Fruit fly (Drosophila melanogaster) whole organism, prepupa: ENCODE measurements around the gene Cyp4ae1.

ENCODE experiments used
- Blimp-1 ChIP-seq: fragments of 200-800 bp; sonication (Bioruptor generic); optimal IDR thresholded peaks from 3 replicates; lab custom pipeline; 2017; ENCODE audit warnings: missing biosample characterization, missing genetic modification characterization, mild to moderate bottlenecking, moderate library complexity, missing genetic modification reagents
- CG11294 ChIP-seq: fragments of 200-800 bp; sonication (Bioruptor generic); IDR thresholded peaks from 2 replicates; pipeline ENCODE4 v1.3.6; 2022; ENCODE audit warnings: missing biosample characterization, missing genetic modification characterization
- CG11902 ChIP-seq: fragments of 200-800 bp; sonication (Bioruptor generic); optimal IDR thresholded peaks from 3 replicates; lab custom pipeline; 2016; ENCODE audit warnings: missing biosample characterization, missing genetic modification characterization
- CG15336 ChIP-seq: fragments of 200-800 bp; sonication (Bioruptor generic); IDR thresholded peaks from 2 replicates; pipeline ENCODE4 v1.3.6; 2022; ENCODE audit warnings: missing biosample characterization, missing genetic modification characterization
- CG1621 ChIP-seq: fragments of 200-800 bp; sonication (Bioruptor generic); optimal IDR thresholded peaks from 3 replicates; lab custom pipeline; 2018; ENCODE audit warnings: missing biosample characterization, mild to moderate bottlenecking, missing genetic modification characterization
- CG16779 ChIP-seq: fragments of 200-800 bp; sonication (Bioruptor generic); optimal IDR thresholded peaks from 3 replicates; lab custom pipeline; 2017; ENCODE audit warnings: missing biosample characterization, mild to moderate bottlenecking, missing genetic modification characterization
- CG3032 ChIP-seq: fragments of 200-800 bp; optimal IDR thresholded peaks from 2 replicates; lab custom pipeline; 2019; ENCODE audit warnings: missing biosample characterization, mild to moderate bottlenecking, missing genetic modification characterization, moderate library complexity
- CG31627 ChIP-seq: fragments of 200-800 bp; sonication (Bioruptor generic); optimal IDR thresholded peaks from 3 replicates; lab custom pipeline; 2016; ENCODE audit warnings: missing biosample characterization, missing genetic modification characterization
- CG32006 ChIP-seq: fragments of 200-800 bp; sonication (Bioruptor generic); optimal IDR thresholded peaks from 3 replicates; lab custom pipeline; 2017; ENCODE audit warnings: missing biosample characterization, mild to moderate bottlenecking, missing genetic modification characterization
- CG34406 ChIP-seq: fragments of 200-800 bp; sonication (Bioruptor generic); optimal IDR thresholded peaks from 3 replicates; lab custom pipeline; 2016; ENCODE audit warnings: missing biosample characterization, missing genetic modification characterization
- CG3919 ChIP-seq: fragments of 200-800 bp; sonication (Bioruptor generic); optimal IDR thresholded peaks from 3 replicates; lab custom pipeline; 2016; ENCODE audit warnings: missing biosample characterization, missing genetic modification characterization
- CG6163 ChIP-seq: fragments of 200-800 bp; sonication (Bioruptor generic); IDR thresholded peaks from 3 replicates; pipeline ENCODE4 v1.3.6; 2022; ENCODE audit warnings: missing biosample characterization, missing genetic modification characterization
- CG6276 ChIP-seq: fragments of 200-800 bp; sonication (Bioruptor generic); optimal IDR thresholded peaks from 2 replicates; lab custom pipeline; 2017; ENCODE audit warnings: missing biosample characterization, mild to moderate bottlenecking, missing genetic modification characterization
- CG6854 ChIP-seq: fragments of 200-800 bp; sonication (Bioruptor generic); optimal IDR thresholded peaks from 2 replicates; lab custom pipeline; 2017; ENCODE audit warnings: missing biosample characterization, mild to moderate bottlenecking, missing genetic modification characterization
- CG7368 ChIP-seq: fragments of 200-800 bp; sonication (Bioruptor generic); optimal IDR thresholded peaks from 3 replicates; lab custom pipeline; 2016; ENCODE audit warnings: missing biosample characterization, missing genetic modification characterization
- CG8119 ChIP-seq: fragments of 200-800 bp; sonication (Bioruptor generic); IDR thresholded peaks from 3 replicates; pipeline ENCODE4 v1.3.6; 2022; ENCODE audit warnings: missing biosample characterization, missing genetic modification characterization
- CG8319 ChIP-seq: fragments of 200-800 bp; sonication (Bioruptor generic); optimal IDR thresholded peaks from 3 replicates; lab custom pipeline; 2016; ENCODE audit warnings: missing biosample characterization, missing genetic modification characterization
- Eip75B ChIP-seq: fragments of 200-800 bp; sonication (Bioruptor generic); optimal IDR thresholded peaks from 3 replicates; lab custom pipeline; 2016; ENCODE audit warnings: missing biosample characterization, missing genetic modification characterization
- Eip78C ChIP-seq: fragments of 200-800 bp; sonication (Bioruptor generic); peaks from one replicate; lab custom pipeline; 2016; ENCODE audit warnings: missing biosample characterization, missing genetic modification characterization
- Hr39 ChIP-seq: fragments of 200-800 bp; sonication (Bioruptor generic); optimal IDR thresholded peaks from 2 replicates; lab custom pipeline; 2016; ENCODE audit warnings: missing biosample characterization, missing genetic modification characterization
- Hr4 ChIP-seq: fragments of 200-800 bp; sonication (Bioruptor generic); optimal IDR thresholded peaks from 3 replicates; lab custom pipeline; 2016; ENCODE audit warnings: missing biosample characterization, missing genetic modification characterization
- Met ChIP-seq: fragments of 200-800 bp; sonication (Bioruptor generic); optimal IDR thresholded peaks from 3 replicates; lab custom pipeline; 2016; ENCODE audit warnings: missing biosample characterization, missing genetic modification characterization
- OdsH ChIP-seq: fragments of 200-800 bp; sonication (Bioruptor generic); optimal IDR thresholded peaks from 3 replicates; lab custom pipeline; 2016; ENCODE audit warnings: missing biosample characterization, missing genetic modification characterization
- Smox ChIP-seq: fragments of 200-800 bp; sonication (Bioruptor generic); optimal IDR thresholded peaks from 3 replicates; lab custom pipeline; 2016; ENCODE audit warnings: missing biosample characterization, missing genetic modification characterization
- Sox102F ChIP-seq: fragments of 200-800 bp; sonication (Bioruptor generic); optimal IDR thresholded peaks from 2 replicates; lab custom pipeline; 2016; ENCODE audit warnings: missing biosample characterization, mild to moderate bottlenecking, missing genetic modification characterization
- Sox14 ChIP-seq: fragments of 200-800 bp; sonication (Bioruptor generic); optimal IDR thresholded peaks from 3 replicates; lab custom pipeline; 2016; ENCODE audit warnings: missing biosample characterization, missing genetic modification characterization
- achi ChIP-seq: fragments of 200-800 bp; sonication (Bioruptor generic); optimal IDR thresholded peaks from 3 replicates; lab custom pipeline; 2016; ENCODE audit warnings: missing biosample characterization, missing genetic modification characterization
- acj6 ChIP-seq: fragments of 200-800 bp; sonication (Bioruptor generic); optimal IDR thresholded peaks from 3 replicates; lab custom pipeline; 2016; ENCODE audit warnings: missing biosample characterization, missing genetic modification characterization
- dac ChIP-seq: fragments of 200-800 bp; sonication (Bioruptor generic); optimal IDR thresholded peaks from 2 replicates; lab custom pipeline; 2017; ENCODE audit warnings: missing biosample characterization, mild to moderate bottlenecking, missing genetic modification characterization
- dsx ChIP-seq: fragments of 200-800 bp; optimal IDR thresholded peaks from 3 replicates; lab custom pipeline; 2019; ENCODE audit warnings: missing biosample characterization, mild to moderate bottlenecking, missing genetic modification characterization, moderate library complexity; ENCODE audit not compliant: poor library complexity, severe bottlenecking
- eg ChIP-seq: fragments of 200-800 bp; sonication (Bioruptor generic); IDR thresholded peaks from 3 replicates; pipeline ENCODE4 v1.3.6; 2022; ENCODE audit warnings: missing biosample characterization, missing genetic modification characterization
- esn ChIP-seq: fragments of 200-800 bp; sonication (Bioruptor generic); optimal IDR thresholded peaks from 2 replicates; lab custom pipeline; 2016; ENCODE audit warnings: missing biosample characterization, mild to moderate bottlenecking, missing genetic modification characterization, moderate library complexity
- fd59A ChIP-seq: fragments of 200-800 bp; sonication (Bioruptor generic); optimal IDR thresholded peaks from 2 replicates; lab custom pipeline; 2017; ENCODE audit warnings: missing biosample characterization, mild to moderate bottlenecking, missing genetic modification characterization, missing genetic modification reagents
- fd85E ChIP-seq: fragments of 200-800 bp; sonication (Bioruptor generic); optimal IDR thresholded peaks from 3 replicates; lab custom pipeline; 2016; ENCODE audit warnings: missing biosample characterization, missing genetic modification characterization
- lz ChIP-seq: fragments of 200-800 bp; sonication (Bioruptor generic); optimal IDR thresholded peaks from 3 replicates; lab custom pipeline; 2016; ENCODE audit warnings: missing biosample characterization, missing genetic modification characterization
- net ChIP-seq: fragments of 200-800 bp; sonication (Bioruptor generic); optimal IDR thresholded peaks from 3 replicates; lab custom pipeline; 2016; ENCODE audit warnings: missing biosample characterization, missing genetic modification characterization
- pdm3 ChIP-seq: fragments of 200-800 bp; sonication (Bioruptor generic); optimal IDR thresholded peaks from 3 replicates; lab custom pipeline; 2016; ENCODE audit warnings: missing biosample characterization, missing genetic modification characterization
- salr ChIP-seq, 2 experiments: fragments of 200-800 bp; sonication (Bioruptor generic); optimal IDR thresholded peaks; 3 replicates each; lab custom pipeline; 2016 to 2018; ENCODE audit warnings: missing biosample characterization in 2 of 2, missing genetic modification characterization in 2 of 2, mild to moderate bottlenecking in 1 of 2
- spab ChIP-seq: fragments of 200-800 bp; sonication (Bioruptor generic); optimal IDR thresholded peaks from 2 replicates; lab custom pipeline; 2017; ENCODE audit warnings: missing biosample characterization, mild to moderate bottlenecking, missing genetic modification characterization, missing genetic modification reagents
- svp ChIP-seq: fragments of 200-800 bp; sonication (Bioruptor generic); peaks from one replicate; lab custom pipeline; 2016; ENCODE audit warnings: missing biosample characterization, missing genetic modification characterization
- topi ChIP-seq: fragments of 200-800 bp; sonication (Bioruptor generic); optimal IDR thresholded peaks from 3 replicates; lab custom pipeline; 2016; ENCODE audit warnings: missing biosample characterization, missing genetic modification characterization
- vri ChIP-seq: fragments of 200-800 bp; sonication (Bioruptor generic); optimal IDR thresholded peaks from 3 replicates; lab custom pipeline; 2016; ENCODE audit warnings: missing biosample characterization, mild to moderate bottlenecking, missing genetic modification characterization

Gene Cyp4ae1

DNA sequence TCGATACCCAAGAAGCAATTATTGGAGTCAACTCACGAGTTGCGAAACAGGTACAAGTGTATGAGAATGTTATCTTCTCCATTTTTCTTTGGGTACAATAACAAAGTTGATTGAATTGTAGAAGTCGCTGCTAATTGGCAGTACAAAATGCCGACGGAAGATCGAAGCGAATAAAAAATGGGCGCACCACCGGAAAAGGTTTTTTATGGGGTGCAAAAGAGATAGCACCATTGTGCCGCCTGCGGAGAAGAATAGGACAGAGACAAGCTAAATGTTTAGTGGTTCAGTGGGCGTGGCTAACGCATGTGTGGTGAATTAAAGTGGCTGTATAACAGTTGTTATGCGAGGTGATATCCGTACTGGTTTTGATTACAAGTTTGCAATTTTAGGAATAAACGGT lies 38.3 kb upstream of the Cyp4ae1 start:
- TF ChIP-seq fd85E (GFP tag; lab: Kevin White, UChicago) (no peak), CG32006 (no peak), CG1621 (peak; percentile 37), achi (no peak), esn (GFP tag; lab: Kevin White, UChicago) (no peak), lz (no peak), net (no peak), dsx (GFP tag; lab: Kevin White, UChicago) (peak; percentile 29), vri (GFP tag; lab: Kevin White, UChicago) (no peak), svp (GFP tag; lab: Kevin White, UChicago) (peak; percentile 67), CG6163 (peak; percentile 54; the same call in 2 of the 3 replicates), salr (GFP tag; optimal IDR thresholded peaks at IDR 0.05; lab: Kevin White, UChicago) (no peak), Hr39 (GFP tag; lab: Kevin White, UChicago) (no peak), CG11294 (GFP tag; lab: Robert Waterston, UW) (no peak), CG3919 (no peak), Sox14 (no peak), fd59A (GFP tag; lab: Kevin White, UChicago) (no peak), CG6276 (no peak), CG34406 (GFP tag; lab: Kevin White, UChicago) (peak; percentile 12), OdsH (GFP tag; lab: Kevin White, UChicago) (no peak), Sox102F (GFP tag; lab: Kevin White, UChicago) (no peak), eg (GFP tag; lab: Robert Waterston, UW) (peak; percentile 34; the same call in 1 of the 3 replicates), pdm3 (GFP tag; lab: Kevin White, UChicago) (no peak), CG16779 (tag; lab: Kevin White, UChicago) (no peak), Blimp-1 (no peak), CG7368 (GFP tag; lab: Kevin White, UChicago) (no peak), Met (GFP tag; lab: Kevin White, UChicago) (peak; percentile 6), CG3032 (tag; lab: Kevin White, UChicago) (no peak)
- TF ChIP-seq, all 60 proteins: peak for 7

DNA sequence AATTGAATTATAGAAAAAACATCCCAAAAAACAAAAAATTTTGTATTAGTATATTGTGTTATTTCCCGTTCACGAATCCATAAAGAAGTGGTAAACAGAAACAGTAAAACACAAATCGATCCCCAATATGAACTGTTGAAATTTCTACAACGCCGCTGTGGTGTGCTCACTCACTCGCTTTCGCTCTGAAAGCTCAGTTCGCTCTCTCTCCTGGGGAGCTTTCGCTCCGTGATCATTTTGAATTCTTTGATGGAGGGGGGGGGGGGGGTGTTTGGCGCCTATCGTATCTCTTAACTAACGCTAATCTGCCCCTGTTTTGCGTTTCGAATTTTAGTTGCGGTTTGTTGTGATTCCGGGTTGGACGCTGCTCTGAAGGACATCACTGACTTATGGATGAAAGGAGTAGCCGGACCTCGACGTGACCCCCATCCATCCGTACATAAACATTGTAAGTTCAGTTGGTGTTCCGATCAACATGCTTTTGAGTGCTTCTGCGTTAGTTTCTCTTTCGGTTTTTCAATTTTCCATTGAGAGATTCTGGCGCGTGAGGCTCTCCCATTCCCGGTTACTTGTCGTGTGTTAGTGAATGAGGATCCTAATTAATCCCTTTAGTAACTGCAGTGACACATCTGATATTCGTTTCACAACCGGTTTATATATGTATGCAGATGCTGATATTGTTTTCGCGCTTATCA lies 37.5 kb upstream of the Cyp4ae1 start, which contains the start of gene D2hgdh:
TSS of gene D2hgdh (plus strand) at position 331 of the 695 bp plus-strand sequence.
- TF ChIP-seq CG8119 (GFP tag; lab: Robert Waterston, UW) (0 out of 3 replicates have a peak, but pooled peaks have one; percentile 23), acj6 (GFP tag; lab: Kevin White, UChicago) (peak; percentile 37), Eip78C (GFP tag; lab: Kevin White, UChicago) (peak; percentile 63), vri (GFP tag; lab: Kevin White, UChicago) (peak; percentile 20), CG6163 (peak; percentile 45; the same call in 1 of the 3 replicates), net (peak; percentile 2), CG31627 (peak; percentile 20), esn (GFP tag; lab: Kevin White, UChicago) (peak; percentile 35), dsx (GFP tag; lab: Kevin White, UChicago) (peak; percentile 28), pdm3 (GFP tag; lab: Kevin White, UChicago) (peak; percentile 13), dac (GFP tag; lab: Kevin White, UChicago) (no peak), Eip75B (GFP tag; lab: Kevin White, UChicago) (peak; percentile 33), CG8319 (no peak), Hr4 (GFP tag; lab: Kevin White, UChicago) (peak; percentile 26), spab (GFP tag; lab: Kevin White, UChicago) (no peak), eg (GFP tag; lab: Robert Waterston, UW) (peak; percentile 53; the same call in 1 of the 3 replicates), CG15336 (GFP tag; lab: Robert Waterston, UW) (peak; percentile 63), CG11902 (GFP tag; lab: Kevin White, UChicago) (no peak), CG1621 (no peak), Hr39 (GFP tag; lab: Kevin White, UChicago) (peak; percentile 39), Met (GFP tag; lab: Kevin White, UChicago) (no peak), OdsH (GFP tag; lab: Kevin White, UChicago) (peak; percentile 10), CG6854 (GFP tag; lab: Kevin White, UChicago) (no peak), Smox (GFP tag; lab: Kevin White, UChicago) (no peak), topi (GFP tag; lab: Kevin White, UChicago) (peak; percentile 30), lz (peak; percentile 21), Sox14 (no peak)
- TF ChIP-seq, all 60 proteins: peak for 18
